Fruit fly (Drosophila melanogaster) whole organism, wandering third instar larva: ENCODE results near the gene Pkc98E.
A peak's percentile ranks its signal among the peaks of the same experiment; 100 is the strongest.

ENCODE experiments used
- CrebA ChIP-seq: fragments of 200-800 bp; sonication (Bioruptor generic); optimal IDR thresholded peaks from 2 replicates; lab custom pipeline; 2016; ENCODE audit warnings: missing biosample characterization, mild to moderate bottlenecking, missing genetic modification characterization, borderline replicate concordance
- Dfd ChIP-seq: fragments of >200 bp; optimal IDR thresholded peaks from 2 replicates; lab custom pipeline; 2017; ENCODE audit warnings: missing biosample characterization, missing genetic modification characterization
- Hr78 ChIP-seq: fragments of >200 bp; optimal IDR thresholded peaks from 2 replicates; lab custom pipeline; 2017; ENCODE audit warnings: missing biosample characterization, missing genetic modification characterization
- jim ChIP-seq: fragments of 175-275, 200-325 bp; sonication (Bioruptor generic); optimal IDR thresholded peaks from 2 replicates; lab custom pipeline; 2016; ENCODE audit warnings: missing biosample characterization, mild to moderate bottlenecking, missing genetic modification characterization
- rgr ChIP-seq: fragments of 200-800 bp; sonication (Bioruptor generic); optimal IDR thresholded peaks from 3 replicates; lab custom pipeline; 2016; ENCODE audit warnings: missing biosample characterization, mild to moderate bottlenecking, missing genetic modification characterization
- sage ChIP-seq: fragments of 200-800 bp; sonication (Bioruptor generic); optimal IDR thresholded peaks from 2 replicates; lab custom pipeline; 2016; ENCODE audit warnings: missing biosample characterization, mild to moderate bottlenecking, missing genetic modification characterization

Pkc98E gene

dm6 chr3R:29096009-29096443 is 57.1 kb downstream of the Pkc98E start (continued):
- TF ChIP-seq jim (no peak), Hr78 (GFP tag; lab: Kevin White, UChicago) (no peak), rgr (GFP tag; lab: Kevin White, UChicago) (peak; percentile 87), sage (GFP tag; lab: Kevin White, UChicago) (peak; percentile 65)

DNA sequence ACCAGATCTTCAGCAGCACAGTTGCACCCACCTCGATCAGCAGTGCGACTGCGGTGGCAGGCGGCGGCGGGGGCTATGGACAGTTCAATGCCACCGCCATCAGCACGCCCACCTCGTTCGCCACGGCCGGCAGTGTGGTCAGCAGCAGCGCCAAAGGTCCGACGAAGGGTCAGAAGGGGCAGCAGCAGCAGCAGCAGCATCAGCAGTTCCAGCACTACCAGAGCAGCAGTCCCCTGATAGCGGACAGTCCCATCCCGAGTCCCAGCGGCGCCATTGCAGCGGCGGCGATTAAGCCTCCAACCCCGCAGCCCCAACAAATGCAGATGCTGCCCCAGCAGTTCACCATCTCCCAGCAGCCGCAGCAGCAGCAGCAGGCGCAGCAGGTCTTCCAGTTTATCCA is 59.1 kb downstream of the Pkc98E start:
- TF ChIP-seq Dfd (GFP tag; lab: Kevin White, UChicago) (peak; percentile 74), CrebA (no peak)
- TF ChIP-seq, all 38 proteins: peak for 1
